Fruit fly (Drosophila melanogaster) whole organism, embryonic: ENCODE measurements around the gene Spn28Dc.

Source experiments
- CG10321 ChIP-seq: fragments of 200-800 bp; sonication (Bioruptor generic); IDR thresholded peaks from 2 replicates; pipeline ENCODE4 v1.3.6; 2022; ENCODE audit warnings: missing biosample characterization, missing genetic modification characterization
- CG11456 ChIP-seq: fragments of 200-800 bp; sonication (Bioruptor generic); IDR thresholded peaks from 3 replicates; pipeline ENCODE4 v1.3.6; 2022; ENCODE audit warnings: missing biosample characterization, missing genetic modification characterization
- CG12236 ChIP-seq: fragments of 200-800 bp; sonication (Bioruptor generic); optimal IDR thresholded peaks from 2 replicates; lab custom pipeline; 2016; ENCODE audit warnings: missing biosample characterization, missing genetic modification characterization
- CG12744 ChIP-seq: fragments of 200-800 bp; sonication (Bioruptor generic); optimal IDR thresholded peaks from 2 replicates; lab custom pipeline; 2016; ENCODE audit warnings: missing biosample characterization, missing genetic modification characterization
- CG13624 ChIP-seq: fragments of 200-800 bp; sonication (Bioruptor generic); optimal IDR thresholded peaks from 2 replicates; lab custom pipeline; 2016; ENCODE audit warnings: missing biosample characterization, missing genetic modification characterization
- CG15073 ChIP-seq: fragments of 200-800 bp; sonication (Bioruptor generic); optimal IDR thresholded peaks from 2 replicates; lab custom pipeline; 2016; ENCODE audit warnings: missing biosample characterization, missing genetic modification characterization
- CG17361 ChIP-seq: fragments of 200-800 bp; sonication (Bioruptor generic); IDR thresholded peaks from 3 replicates; pipeline ENCODE4 v1.3.6; 2022; ENCODE audit warnings: missing biosample characterization, missing genetic modification characterization
- CG18011 ChIP-seq: fragments of 200-800 bp; sonication (Bioruptor generic); optimal IDR thresholded peaks from 2 replicates; lab custom pipeline; 2017; ENCODE audit warnings: missing biosample characterization, missing genetic modification characterization, mild to moderate bottlenecking, moderate library complexity, missing genotype
- CG2678 ChIP-seq: fragments of 200-800 bp; sonication (Bioruptor generic); optimal IDR thresholded peaks from 3 replicates; lab custom pipeline; 2019; ENCODE audit warnings: missing biosample characterization, mild to moderate bottlenecking, missing genetic modification characterization, moderate library complexity
- CG31365 ChIP-seq: fragments of 200-800 bp; sonication (Bioruptor generic); optimal IDR thresholded peaks from 2 replicates; lab custom pipeline; 2018; ENCODE audit warnings: missing biosample characterization, mild to moderate bottlenecking, missing genetic modification characterization
- CG32532 ChIP-seq: fragments of 200-800 bp; sonication (Bioruptor generic); IDR thresholded peaks from 2 replicates; pipeline ENCODE4 v1.3.6; 2022; ENCODE audit warnings: missing biosample characterization, missing genetic modification characterization
- CG34224 ChIP-seq: fragments of 200-800 bp; sonication (Bioruptor generic); IDR thresholded peaks from 3 replicates; pipeline ENCODE4 v1.3.6; 2022; ENCODE audit warnings: missing biosample characterization, missing genetic modification characterization; ENCODE audit not compliant: partially characterized antibody
- CG4707 ChIP-seq: fragments of 200-800 bp; sonication (Bioruptor generic); optimal IDR thresholded peaks from 2 replicates; lab custom pipeline; 2018; ENCODE audit warnings: missing biosample characterization, mild to moderate bottlenecking, missing genetic modification characterization, moderate library complexity
- CG5245 ChIP-seq: fragments of 200-800 bp; sonication (Bioruptor generic); optimal IDR thresholded peaks from 3 replicates; lab custom pipeline; 2016; ENCODE audit warnings: missing biosample characterization, missing genetic modification characterization
- CG7556 ChIP-seq: fragments of 200-800 bp; sonication (Bioruptor generic); optimal IDR thresholded peaks from 2 replicates; lab custom pipeline; 2017; ENCODE audit warnings: missing biosample characterization, mild to moderate bottlenecking, missing genetic modification characterization
- CoRest ChIP-seq: fragments of 200-800 bp; sonication (Bioruptor generic); optimal IDR thresholded peaks from 3 replicates; lab custom pipeline; 2018; ENCODE audit warnings: missing biosample characterization, mild to moderate bottlenecking, missing genetic modification characterization, moderate library complexity
- Dp ChIP-seq: fragments of 200-800 bp; sonication (Bioruptor generic); optimal IDR thresholded peaks from 2 replicates; lab custom pipeline; 2018; ENCODE audit warnings: missing biosample characterization, mild to moderate bottlenecking, missing genetic modification characterization, moderate library complexity
- Fer1 ChIP-seq: fragments of 200-800 bp; sonication (Bioruptor generic); optimal IDR thresholded peaks from 2 replicates; lab custom pipeline; 2017; ENCODE audit warnings: missing biosample characterization, mild to moderate bottlenecking, missing genetic modification characterization
- Fer2 ChIP-seq: fragments of 200-800 bp; sonication (Bioruptor generic); optimal IDR thresholded peaks from 2 replicates; lab custom pipeline; 2018; ENCODE audit warnings: missing biosample characterization, mild to moderate bottlenecking, missing genetic modification characterization, moderate library complexity
- Fer3 ChIP-seq: fragments of 200-800 bp; sonication (Bioruptor generic); optimal IDR thresholded peaks from 2 replicates; lab custom pipeline; 2018; ENCODE audit warnings: missing biosample characterization, mild to moderate bottlenecking, missing genetic modification characterization, moderate library complexity
- H2.0 ChIP-seq: fragments of 200-800 bp; sonication (Bioruptor generic); IDR thresholded peaks from 2 replicates; pipeline ENCODE4 v1.3.6; 2022; ENCODE audit warnings: missing biosample characterization, missing genetic modification characterization
- HLH3B ChIP-seq: fragments of 200-800 bp; sonication (Bioruptor generic); IDR thresholded peaks from 2 replicates; pipeline ENCODE4 v1.3.6; 2022; ENCODE audit warnings: missing biosample characterization, missing genetic modification characterization
- Hr51 ChIP-seq, 2 experiments: fragments of 200-800 bp; sonication (Bioruptor generic); optimal IDR thresholded peaks; 2 replicates in 1 of 2; 3 replicates in 1 of 2; lab custom pipeline; 2016 to 2018; ENCODE audit warnings: missing biosample characterization in 2 of 2, missing genetic modification characterization in 2 of 2, mild to moderate bottlenecking in 1 of 2, moderate library complexity in 1 of 2
- Med ChIP-seq: fragments of 200-800 bp; sonication (Bioruptor generic); peaks from one replicate; lab custom pipeline; 2016; ENCODE audit warnings: missing biosample characterization, missing genetic modification characterization, mild to moderate bottlenecking, inconsistent platforms, moderate library complexity
- NC2α ChIP-seq: fragments of 200-800 bp; sonication (Bioruptor generic); optimal IDR thresholded peaks from 2 replicates; lab custom pipeline; 2016; ENCODE audit warnings: missing biosample characterization, missing genetic modification characterization
- Nf-YC ChIP-seq: fragments of 200-800 bp; optimal IDR thresholded peaks from 3 replicates; lab custom pipeline; 2019; ENCODE audit warnings: missing biosample characterization, mild to moderate bottlenecking, missing genetic modification characterization, moderate library complexity
- PHDP ChIP-seq: fragments of 200-800 bp; sonication (Bioruptor generic); optimal IDR thresholded peaks from 3 replicates; lab custom pipeline; 2018; ENCODE audit warnings: missing biosample characterization, mild to moderate bottlenecking, missing genetic modification characterization, moderate library complexity
- Spps ChIP-seq: fragments of 200-800 bp; sonication (Bioruptor generic); optimal IDR thresholded peaks from 2 replicates; lab custom pipeline; 2018; ENCODE audit warnings: missing biosample characterization, mild to moderate bottlenecking, missing genetic modification characterization
- Xrp1 ChIP-seq: fragments of 200-800 bp; sonication (Bioruptor generic); IDR thresholded peaks from 2 replicates; pipeline ENCODE4 v1.3.6; 2022; ENCODE audit warnings: missing biosample characterization, missing genetic modification characterization
- YL-1 ChIP-seq: fragments of 200-800 bp; sonication (Bioruptor generic); optimal IDR thresholded peaks from 3 replicates; lab custom pipeline; 2017; ENCODE audit warnings: missing biosample characterization, mild to moderate bottlenecking, missing genetic modification characterization
- aop ChIP-seq: fragments of 200-800 bp; sonication (Bioruptor generic); IDR thresholded peaks from 2 replicates; pipeline ENCODE4 v1.3.6; 2022; ENCODE audit warnings: missing biosample characterization, missing genetic modification characterization
- btn ChIP-seq: fragments of 200-800 bp; sonication (Bioruptor generic); optimal IDR thresholded peaks from 2 replicates; lab custom pipeline; 2016; ENCODE audit warnings: missing biosample characterization, missing genetic modification characterization
- dan ChIP-seq: fragments of 200-800 bp; sonication (Bioruptor generic); IDR thresholded peaks from 2 replicates; pipeline ENCODE4 v1.3.6; 2022; ENCODE audit warnings: missing biosample characterization, missing genetic modification characterization
- ewg ChIP-seq: fragments of 200-800 bp; sonication (Bioruptor generic); optimal IDR thresholded peaks from 3 replicates; lab custom pipeline; 2017; ENCODE audit warnings: mild to moderate bottlenecking, missing biosample characterization, missing genetic modification reagents, missing genetic modification characterization
- eyg ChIP-seq: fragments of 200-800 bp; sonication (Bioruptor generic); optimal IDR thresholded peaks from 3 replicates; lab custom pipeline; 2016; ENCODE audit warnings: missing biosample characterization, missing genetic modification characterization
- h ChIP-seq: fragments of >200 bp; optimal IDR thresholded peaks from 2 replicates; lab custom pipeline; 2017
- hb ChIP-seq: fragments of 200-800 bp; sonication (Bioruptor generic); IDR thresholded peaks from 3 replicates; pipeline ENCODE4 v1.3.6; 2022; ENCODE audit warnings: missing biosample characterization, missing genetic modification characterization; ENCODE audit not compliant: partially characterized antibody
- hkb ChIP-seq, 2 experiments: fragments of 200-800 bp in 1 of 2; fragments of >200 bp in 1 of 2; sonication (Bioruptor generic) in 1 of 2; IDR thresholded peaks in 1 of 2; optimal IDR thresholded peaks in 1 of 2; 2 replicates each; pipeline versions ENCODE4 v1.3.6 to Lab custom; 2017 to 2022; ENCODE audit warnings: missing biosample characterization in 1 of 2, missing genetic modification characterization in 1 of 2
- inv ChIP-seq: fragments of 200-800 bp; sonication (Bioruptor generic); IDR thresholded peaks from 2 replicates; pipeline ENCODE4 v1.3.6; 2022; ENCODE audit warnings: missing biosample characterization, missing genetic modification characterization; ENCODE audit not compliant: partially characterized antibody
- jigr1 ChIP-seq: fragments of 200-800 bp; sonication (Bioruptor generic); IDR thresholded peaks from 3 replicates; pipeline ENCODE4 v1.3.6; 2022; ENCODE audit warnings: missing biosample characterization, missing genetic modification characterization
- nerfin-1 ChIP-seq: fragments of 200-800 bp; sonication (Bioruptor generic); optimal IDR thresholded peaks from 3 replicates; lab custom pipeline; 2019; ENCODE audit warnings: missing biosample characterization, mild to moderate bottlenecking, missing genetic modification characterization, moderate library complexity
- nmo ChIP-seq: fragments of 200-800 bp; sonication (Bioruptor generic); optimal IDR thresholded peaks from 2 replicates; lab custom pipeline; 2018; ENCODE audit warnings: missing biosample characterization, mild to moderate bottlenecking, missing genetic modification characterization, moderate library complexity
- pros ChIP-seq: fragments of 200-800 bp; sonication (Bioruptor generic); optimal IDR thresholded peaks from 3 replicates; lab custom pipeline; 2019; ENCODE audit warnings: missing biosample characterization, mild to moderate bottlenecking, missing genetic modification characterization, moderate library complexity
- rib ChIP-seq: fragments of 200-800 bp; sonication (Bioruptor generic); IDR thresholded peaks from 2 replicates; pipeline ENCODE4 v1.3.6; 2022; ENCODE audit warnings: missing biosample characterization, missing genetic modification characterization
- scrt ChIP-seq: fragments of 200-800 bp; sonication (Bioruptor generic); optimal IDR thresholded peaks from 2 replicates; lab custom pipeline; 2018; ENCODE audit warnings: missing biosample characterization, mild to moderate bottlenecking, missing genetic modification characterization, moderate library complexity
- sna ChIP-seq: fragments of 200-800 bp; sonication (Bioruptor generic); IDR thresholded peaks from 2 replicates; pipeline ENCODE4 v1.3.6; 2022; ENCODE audit warnings: missing biosample characterization, missing genetic modification characterization; ENCODE audit not compliant: partially characterized antibody
- sqz ChIP-seq: fragments of 200-800 bp; sonication (Bioruptor generic); optimal IDR thresholded peaks from 3 replicates; lab custom pipeline; 2018; ENCODE audit warnings: missing biosample characterization, mild to moderate bottlenecking, missing genetic modification characterization
- ssp ChIP-seq: fragments of 200-800 bp; sonication (Bioruptor generic); IDR thresholded peaks from 2 replicates; pipeline ENCODE4 v1.3.6; 2022; ENCODE audit warnings: missing biosample characterization, missing genetic modification characterization
- stwl ChIP-seq: fragments of 200-800 bp; sonication (Bioruptor generic); optimal IDR thresholded peaks from 3 replicates; lab custom pipeline; 2018; ENCODE audit warnings: missing biosample characterization, mild to moderate bottlenecking, missing genetic modification characterization, moderate library complexity
- wek ChIP-seq: fragments of 200-800 bp; sonication (Bioruptor generic); optimal IDR thresholded peaks from 3 replicates; lab custom pipeline; 2018; ENCODE audit warnings: missing biosample characterization, mild to moderate bottlenecking, missing genetic modification characterization, moderate library complexity
- zen2 ChIP-seq: fragments of 200-800 bp; sonication (Bioruptor generic); IDR thresholded peaks from 3 replicates; pipeline ENCODE4 v1.3.6; 2022; ENCODE audit warnings: missing biosample characterization, missing genetic modification characterization; ENCODE audit not compliant: partially characterized antibody

Spn28Dc gene

dm6 chr2L:7968054-7968453 lies 39.0 kb downstream of the Spn28Dc start (continued):
- TF ChIP-seq PHDP (tag; lab: Kevin White, UChicago) (peak; percentile 24), hb (no peak), H2.0 (no peak), CoRest (no peak), Fer2 (tag; lab: Kevin White, UChicago) (no peak), CG13624 (GFP tag; lab: Kevin White, UChicago) (no peak), pros (GFP tag; lab: Kevin White, UChicago) (no peak), jigr1 (GFP tag; lab: Robert Waterston, UW) (no peak), Spps (tag; lab: Kevin White, UChicago) (no peak), wek (GFP tag; lab: Kevin White, UChicago) (no peak), dan (GFP tag; lab: Robert Waterston, UW) (no peak), CG10321 (GFP tag; lab: Robert Waterston, UW) (no peak), Fer1 (GFP tag; lab: Kevin White, UChicago) (no peak), btn (GFP tag; lab: Kevin White, UChicago) (no peak), CG2678 (tag; lab: Kevin White, UChicago) (peak; percentile 45), stwl (no peak), Hr51 (GFP tag; optimal IDR thresholded peaks at IDR 0.05; lab: Kevin White, UChicago) (peak in 1 of 2 experiments; percentile 7), nmo (GFP tag; lab: Kevin White, UChicago) (peak; percentile 8), HLH3B (GFP tag; lab: Robert Waterston, UW) (no peak), h (lab: Kevin White, UChicago) (no peak), CG15073 (no peak), CG34224 (no peak), CG18011 (GFP tag; lab: Kevin White, UChicago) (no peak), nerfin-1 (tag; lab: Kevin White, UChicago) (no peak), Dp (GFP tag; lab: Kevin White, UChicago) (no peak), sqz (GFP tag; lab: Kevin White, UChicago) (no peak), ssp (no peak), Xrp1 (GFP tag; lab: Robert Waterston, UW) (no peak), scrt (GFP tag; lab: Kevin White, UChicago) (no peak), Med (GFP tag; lab: Kevin White, UChicago) (peak; percentile 15), hkb (optimal IDR thresholded peaks at IDR 0.05; lab: Kevin White, UChicago) (no peak), hkb (GFP tag; IDR thresholded peaks at IDR 0.05; lab: Robert Waterston, UW) (no peak), CG5245 (no peak), CG32532 (no peak), CG7556 (peak; percentile 11), Fer3 (tag; lab: Kevin White, UChicago) (no peak), YL-1 (GFP tag; lab: Kevin White, UChicago) (no peak), aop (GFP tag; lab: Robert Waterston, UW) (no peak), CG17361 (peak; percentile 46; the same call in 2 of the 3 replicates), NC2α (GFP tag; lab: Kevin White, UChicago) (no peak), CG4707 (GFP tag; lab: Kevin White, UChicago) (no peak), ewg (GFP tag; lab: Kevin White, UChicago) (peak; percentile 25), zen2 (GFP tag; lab: Robert Waterston, UW) (no peak), sna (GFP tag; lab: Robert Waterston, UW) (no peak), inv (GFP tag; lab: Robert Waterston, UW) (no peak), CG31365 (tag; lab: Kevin White, UChicago) (no peak), rib (no peak), eyg (GFP tag; lab: Kevin White, UChicago) (no peak), CG11456 (GFP tag; lab: Robert Waterston, UW) (no peak), CG12236 (GFP tag; lab: Kevin White, UChicago) (no peak), CG12744 (GFP tag; lab: Kevin White, UChicago) (no peak), Nf-YC (tag; lab: Kevin White, UChicago) (no peak)
